Fruit fly (Drosophila melanogaster) whole organism, embryonic: Measurements from ENCODE around the gene ND-PDSW.
A peak's percentile ranks its signal among the peaks of the same experiment; 100 is the strongest.

ENCODE experiments used
- ATbp ChIP-seq: fragments of 200-800 bp; sonication (Bioruptor generic); optimal IDR thresholded peaks from 2 replicates; lab custom pipeline; 2017; ENCODE audit warnings: missing biosample characterization, mild to moderate bottlenecking, missing genetic modification characterization, missing genetic modification reagents
- Adf1 ChIP-seq: fragments of 200-800 bp; sonication (Bioruptor generic); IDR thresholded peaks from 2 replicates; pipeline ENCODE4 v1.3.6; 2022; ENCODE audit warnings: missing biosample characterization, missing genetic modification characterization
- Antp ChIP-seq: fragments of 200-800 bp; sonication (Bioruptor generic); optimal IDR thresholded peaks from 3 replicates; lab custom pipeline; 2016; ENCODE audit warnings: missing biosample characterization, missing genetic modification characterization
- Atf-2 ChIP-seq: fragments of 200-800 bp; sonication (Bioruptor generic); optimal IDR thresholded peaks from 2 replicates; lab custom pipeline; 2016; ENCODE audit warnings: missing biosample characterization, missing genetic modification characterization
- Bgb ChIP-seq: fragments of 200-800 bp; sonication (Bioruptor generic); IDR thresholded peaks from 2 replicates; pipeline ENCODE4 v1.3.6; 2022; ENCODE audit warnings: missing biosample characterization, missing genetic modification characterization; ENCODE audit not compliant: partially characterized antibody
- CG10321 ChIP-seq: fragments of 200-800 bp; sonication (Bioruptor generic); IDR thresholded peaks from 2 replicates; pipeline ENCODE4 v1.3.6; 2022; ENCODE audit warnings: missing biosample characterization, missing genetic modification characterization
- CG10654 ChIP-seq: fragments of 200-800 bp; sonication (Bioruptor generic); optimal IDR thresholded peaks from 2 replicates; lab custom pipeline; 2016; ENCODE audit warnings: missing biosample characterization, missing genetic modification characterization
- CG10979 ChIP-seq: fragments of 200-800 bp; sonication (Bioruptor generic); optimal IDR thresholded peaks from 2 replicates; lab custom pipeline; 2018; ENCODE audit warnings: missing biosample characterization, mild to moderate bottlenecking, missing genetic modification characterization, moderate library complexity
- CG11085 ChIP-seq: fragments of 200-800 bp; sonication (Bioruptor generic); IDR thresholded peaks from 2 replicates; pipeline ENCODE4 v1.3.6; 2022; ENCODE audit warnings: missing biosample characterization, missing genetic modification characterization
- CG11398 ChIP-seq: fragments of 200-800 bp; sonication (Bioruptor generic); optimal IDR thresholded peaks from 2 replicates; lab custom pipeline; 2016; ENCODE audit warnings: missing biosample characterization, missing genetic modification characterization
- CG12155 ChIP-seq: fragments of 200-800 bp; sonication (Bioruptor generic); optimal IDR thresholded peaks from 3 replicates; lab custom pipeline; 2016; ENCODE audit warnings: missing biosample characterization, missing genetic modification characterization
- CG12942 ChIP-seq: fragments of 200-800 bp; sonication (Bioruptor generic); optimal IDR thresholded peaks from 3 replicates; lab custom pipeline; 2016; ENCODE audit warnings: missing biosample characterization, missing genetic modification characterization
- CG14050 ChIP-seq: fragments of 200-800 bp; sonication (Bioruptor generic); IDR thresholded peaks from 3 replicates; pipeline ENCODE4 v1.3.6; 2022; ENCODE audit warnings: missing biosample characterization, missing genetic modification characterization
- CG14710 ChIP-seq: fragments of 200-800 bp; sonication (Bioruptor generic); optimal IDR thresholded peaks from 3 replicates; lab custom pipeline; 2019; ENCODE audit warnings: missing biosample characterization, mild to moderate bottlenecking, missing genetic modification characterization, moderate library complexity
- CG17328 ChIP-seq: fragments of 200-800 bp; sonication (Bioruptor generic); IDR thresholded peaks from 2 replicates; pipeline ENCODE4 v1.3.6; 2022; ENCODE audit warnings: missing biosample characterization, missing genetic modification characterization
- CG18476 ChIP-seq: fragments of 200-800 bp; sonication (Bioruptor generic); optimal IDR thresholded peaks from 2 replicates; lab custom pipeline; 2016; ENCODE audit warnings: missing biosample characterization, mild to moderate bottlenecking, missing genetic modification characterization
- CG2712 ChIP-seq: fragments of 200-800 bp; optimal IDR thresholded peaks from 3 replicates; lab custom pipeline; 2019; ENCODE audit warnings: missing biosample characterization, mild to moderate bottlenecking, missing genetic modification characterization, moderate library complexity
- CG30403 ChIP-seq: fragments of 200-800 bp; sonication (Bioruptor generic); optimal IDR thresholded peaks from 3 replicates; lab custom pipeline; 2016; ENCODE audit warnings: missing biosample characterization, missing genetic modification characterization
- CG31224 ChIP-seq: fragments of 200-800 bp; sonication (Bioruptor generic); IDR thresholded peaks from 2 replicates; pipeline ENCODE4 v1.3.6; 2022; ENCODE audit warnings: missing biosample characterization, missing genetic modification characterization
- CG31441 ChIP-seq: fragments of 200-800 bp; sonication (Bioruptor generic); IDR thresholded peaks from 2 replicates; pipeline ENCODE4 v1.3.6; 2022; ENCODE audit warnings: missing biosample characterization, missing genetic modification characterization
- CG32532 ChIP-seq: fragments of 200-800 bp; sonication (Bioruptor generic); IDR thresholded peaks from 2 replicates; pipeline ENCODE4 v1.3.6; 2022; ENCODE audit warnings: missing biosample characterization, missing genetic modification characterization
- CG4328 ChIP-seq: fragments of 200-800 bp; sonication (Bioruptor generic); optimal IDR thresholded peaks from 3 replicates; lab custom pipeline; 2017; ENCODE audit warnings: missing biosample characterization, missing genetic modification reagents, missing genetic modification characterization
- CG4424 ChIP-seq: fragments of 200-800 bp; sonication (Bioruptor generic); optimal IDR thresholded peaks from 3 replicates; lab custom pipeline; 2016; ENCODE audit warnings: missing biosample characterization, missing genetic modification characterization
- CG4617 ChIP-seq: fragments of 200-800 bp; sonication (Bioruptor generic); optimal IDR thresholded peaks from 3 replicates; lab custom pipeline; 2016; ENCODE audit warnings: missing biosample characterization, missing genetic modification characterization, borderline replicate concordance
- CG4707 ChIP-seq: fragments of 200-800 bp; sonication (Bioruptor generic); optimal IDR thresholded peaks from 2 replicates; lab custom pipeline; 2018; ENCODE audit warnings: missing biosample characterization, mild to moderate bottlenecking, missing genetic modification characterization, moderate library complexity
- CG4820 ChIP-seq: fragments of 200-800 bp; sonication (Bioruptor generic); optimal IDR thresholded peaks from 3 replicates; lab custom pipeline; 2016; ENCODE audit warnings: missing biosample characterization, missing genetic modification characterization
- CG5953 ChIP-seq: fragments of 200-800 bp; sonication (Bioruptor generic); IDR thresholded peaks from 2 replicates; pipeline ENCODE4 v1.3.6; 2022; ENCODE audit warnings: missing biosample characterization, missing genetic modification characterization
- CG7839 ChIP-seq: fragments of 200-800 bp; sonication (Bioruptor generic); optimal IDR thresholded peaks from 3 replicates; lab custom pipeline; 2018; ENCODE audit warnings: missing biosample characterization, mild to moderate bottlenecking, missing genetic modification characterization, moderate library complexity
- CG8944 ChIP-seq: fragments of 200-800 bp; sonication (Bioruptor generic); optimal IDR thresholded peaks from 3 replicates; lab custom pipeline; 2016; ENCODE audit warnings: missing biosample characterization, missing genetic modification characterization
- CHES-1-like ChIP-seq: fragments of 200-800 bp; sonication (Bioruptor generic); optimal IDR thresholded peaks from 2 replicates; lab custom pipeline; 2016; ENCODE audit warnings: missing biosample characterization, missing genetic modification characterization
- Camta ChIP-seq: fragments of 200-800 bp; sonication (Bioruptor generic); optimal IDR thresholded peaks from 2 replicates; lab custom pipeline; 2016; ENCODE audit warnings: missing biosample characterization, missing genetic modification characterization
- Fer1 ChIP-seq: fragments of 200-800 bp; sonication (Bioruptor generic); optimal IDR thresholded peaks from 2 replicates; lab custom pipeline; 2017; ENCODE audit warnings: missing biosample characterization, mild to moderate bottlenecking, missing genetic modification characterization
- HLHmδ ChIP-seq: fragments of 200-800 bp; sonication (Bioruptor generic); optimal IDR thresholded peaks from 2 replicates; lab custom pipeline; 2018; ENCODE audit warnings: missing biosample characterization, mild to moderate bottlenecking, missing genetic modification characterization, moderate library complexity
- NC2α ChIP-seq: fragments of 200-800 bp; sonication (Bioruptor generic); optimal IDR thresholded peaks from 2 replicates; lab custom pipeline; 2016; ENCODE audit warnings: missing biosample characterization, missing genetic modification characterization
- Oaz ChIP-seq: fragments of 200-800 bp; sonication (Bioruptor generic); IDR thresholded peaks from 2 replicates; pipeline ENCODE4 v1.3.6; 2022; ENCODE audit warnings: missing biosample characterization, missing genetic modification characterization
- Sin3A ChIP-seq: fragments of >200 bp; optimal IDR thresholded peaks from 2 replicates; lab custom pipeline; 2018
- Taf1 ChIP-seq: fragments of 200-800 bp; sonication (Bioruptor generic); IDR thresholded peaks from 2 replicates; pipeline ENCODE4 v1.3.6; 2022; ENCODE audit warnings: missing biosample characterization, missing genetic modification characterization
- ap ChIP-seq: fragments of 200-800 bp; sonication (Bioruptor generic); IDR thresholded peaks from 2 replicates; pipeline ENCODE4 v1.3.6; 2022; ENCODE audit warnings: missing biosample characterization, missing genetic modification characterization
- az2 ChIP-seq: fragments of 200-800 bp; sonication (Bioruptor generic); optimal IDR thresholded peaks from 3 replicates; lab custom pipeline; 2016; ENCODE audit warnings: missing biosample characterization, missing genetic modification characterization
- dpn ChIP-seq, 2 experiments: fragments of 200-800 bp; sonication (Bioruptor generic); optimal IDR thresholded peaks; 3 replicates each; lab custom pipeline; 2016; ENCODE audit warnings: missing biosample characterization in 2 of 2, missing genetic modification characterization in 2 of 2
- eyg ChIP-seq: fragments of 200-800 bp; sonication (Bioruptor generic); optimal IDR thresholded peaks from 3 replicates; lab custom pipeline; 2016; ENCODE audit warnings: missing biosample characterization, missing genetic modification characterization
- fd64A ChIP-seq: fragments of 200-800 bp; sonication (Bioruptor generic); optimal IDR thresholded peaks from 3 replicates; lab custom pipeline; 2018; ENCODE audit warnings: missing biosample characterization, mild to moderate bottlenecking, missing genetic modification characterization
- gce ChIP-seq: fragments of 200-800 bp; sonication (Bioruptor generic); IDR thresholded peaks from 3 replicates; pipeline ENCODE4 v1.3.6; 2022; ENCODE audit warnings: missing biosample characterization, missing genetic modification characterization
- gcm2 ChIP-seq: fragments of 200-800 bp; sonication (Bioruptor generic); optimal IDR thresholded peaks from 2 replicates; lab custom pipeline; 2016; ENCODE audit warnings: missing biosample characterization, missing genetic modification characterization
- gfzf ChIP-seq: fragments of 200-800 bp; sonication (Bioruptor generic); optimal IDR thresholded peaks from 2 replicates; lab custom pipeline; 2016; ENCODE audit warnings: missing biosample characterization, mild to moderate bottlenecking, missing genetic modification characterization, moderate library complexity
- ind ChIP-seq: fragments of 200-800 bp; sonication (Bioruptor generic); optimal IDR thresholded peaks from 3 replicates; lab custom pipeline; 2016; ENCODE audit warnings: missing biosample characterization, missing genetic modification characterization
- inv ChIP-seq: fragments of 200-800 bp; sonication (Bioruptor generic); IDR thresholded peaks from 2 replicates; pipeline ENCODE4 v1.3.6; 2022; ENCODE audit warnings: missing biosample characterization, missing genetic modification characterization; ENCODE audit not compliant: partially characterized antibody
- ken ChIP-seq: fragments of 200-800 bp; sonication (Bioruptor generic); IDR thresholded peaks from 3 replicates; pipeline ENCODE4 v1.3.6; 2022; ENCODE audit warnings: missing biosample characterization, missing genetic modification characterization
- onecut ChIP-seq: fragments of 200-800 bp; sonication (Bioruptor generic); IDR thresholded peaks from 2 replicates; pipeline ENCODE4 v1.3.6; 2022; ENCODE audit warnings: missing biosample characterization, missing genetic modification characterization
- pzg ChIP-seq: fragments of 200-800 bp; sonication (Bioruptor generic); optimal IDR thresholded peaks from 3 replicates; lab custom pipeline; 2018; ENCODE audit warnings: missing biosample characterization, mild to moderate bottlenecking, missing genetic modification characterization, moderate library complexity
- sob ChIP-seq: fragments of 200-800 bp; sonication (Bioruptor generic); IDR thresholded peaks from 2 replicates; pipeline ENCODE4 v1.3.6; 2022; ENCODE audit warnings: missing biosample characterization, missing genetic modification characterization
- wor ChIP-seq: fragments of 200-800 bp; sonication (Bioruptor generic); IDR thresholded peaks from 2 replicates; pipeline ENCODE4 v1.3.6; 2022; ENCODE audit warnings: missing biosample characterization, missing genetic modification characterization

Gene ND-PDSW

DNA sequence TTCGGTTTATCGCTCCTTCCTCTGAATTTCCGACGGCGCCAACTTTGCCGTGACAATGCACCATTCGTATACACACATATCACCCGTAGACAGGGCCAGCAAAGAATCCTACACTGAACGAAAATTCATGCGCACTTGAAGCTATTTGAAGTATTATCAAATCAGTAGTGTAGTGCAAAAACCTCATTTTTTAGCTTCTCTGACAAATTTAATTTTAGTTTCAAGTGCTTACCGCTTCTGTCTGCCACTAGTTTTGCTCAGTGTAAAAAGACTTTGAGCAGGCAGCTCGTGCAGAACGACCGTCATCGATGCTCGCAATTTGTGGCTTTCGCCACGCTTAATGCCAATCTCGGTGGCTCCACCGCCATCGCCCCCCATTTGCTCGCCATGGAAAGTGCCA, 21.2 kb upstream of the ND-PDSW start (continued):
- TF ChIP-seq CG14050 (GFP tag; lab: Robert Waterston, UW) (no peak; the same call in 2 of the 3 replicates), CG30403 (GFP tag; lab: Kevin White, UChicago) (peak; percentile 34), CG12155 (no peak), Oaz (GFP tag; lab: Robert Waterston, UW) (0 out of 2 replicates have a peak, but pooled peaks have one; percentile 8), Antp (GFP tag; lab: Kevin White, UChicago) (peak; percentile 63), CG8944 (GFP tag; lab: Kevin White, UChicago) (peak; percentile 44), CG32532 (GFP tag; lab: Robert Waterston, UW) (peak; percentile 38; the same call in 1 of the 2 replicates), CG18476 (peak; percentile 29), gfzf (GFP tag; lab: Kevin White, UChicago) (no peak), CHES-1-like (GFP tag; lab: Kevin White, UChicago) (no peak), CG31441 (GFP tag; lab: Robert Waterston, UW) (0 out of 2 replicates have a peak, but pooled peaks have one; percentile 23), ap (GFP tag; lab: Robert Waterston, UW) (0 out of 2 replicates have a peak, but pooled peaks have one; percentile 19), pzg (GFP tag; lab: Kevin White, UChicago) (no peak), NC2α (no peak), CG4328 (GFP tag; lab: Kevin White, UChicago) (no peak), wor (GFP tag; lab: Robert Waterston, UW) (0 out of 2 replicates have a peak, but pooled peaks have one; percentile 21), inv (GFP tag; lab: Robert Waterston, UW) (no peak), az2 (GFP tag; lab: Kevin White, UChicago) (peak; percentile 36), CG4424 (GFP tag; lab: Kevin White, UChicago) (peak; percentile 23), CG5953 (GFP tag; lab: Robert Waterston, UW) (0 out of 2 replicates have a peak, but pooled peaks have one; percentile 22), CG2712 (tag; lab: Kevin White, UChicago) (peak; percentile 36), CG10321 (no peak), fd64A (GFP tag; lab: Kevin White, UChicago) (no peak), Camta (GFP tag; lab: Kevin White, UChicago) (peak; percentile 21), CG10979 (tag; lab: Kevin White, UChicago) (peak; percentile 35), CG12942 (GFP tag; lab: Kevin White, UChicago) (peak; percentile 60), CG14710 (tag; lab: Kevin White, UChicago) (peak; percentile 1), Atf-2 (GFP tag; lab: Kevin White, UChicago) (peak; percentile 19), dpn (GFP tag; optimal IDR thresholded peaks at IDR 0.05; lab: Kevin White, UChicago) (peak; percentile 24 to 56), sob (peak; percentile 66), onecut (GFP tag; lab: Robert Waterston, UW) (no peak), Taf1 (GFP tag; lab: Robert Waterston, UW) (no peak), CG11398 (GFP tag; lab: Kevin White, UChicago) (no peak), CG10654 (GFP tag; lab: Kevin White, UChicago) (peak; percentile 2), CG17328 (GFP tag; lab: Robert Waterston, UW) (peak; percentile 59; the same call in 1 of the 2 replicates), CG11085 (GFP tag; lab: Robert Waterston, UW) (0 out of 2 replicates have a peak, but pooled peaks have one; percentile 34), ken (peak; percentile 51; the same call in 1 of the 3 replicates), Bgb (GFP tag; lab: Robert Waterston, UW) (no peak), HLHmδ (GFP tag; lab: Kevin White, UChicago) (no peak), eyg (no peak), CG4617 (GFP tag; lab: Kevin White, UChicago) (no peak), CG4820 (GFP tag; lab: Kevin White, UChicago) (peak; percentile 28), CG7839 (tag; lab: Kevin White, UChicago) (peak; percentile 52), ATbp (no peak), Fer1 (peak; percentile 34), ind (GFP tag; lab: Kevin White, UChicago) (no peak), CG4707 (no peak), gcm2 (no peak), Sin3A (no peak), gce (GFP tag; lab: Robert Waterston, UW) (peak; percentile 39; the same call in 2 of the 3 replicates), Adf1 (GFP tag; lab: Robert Waterston, UW) (no peak), CG31224 (GFP tag; lab: Robert Waterston, UW) (no peak)
